Worm (Caenorhabditis elegans) whole organism, early embryonic: ENCODE results near the gene Y40B10A.11.

Experiments
- B0310.2 ChIP-seq: sonication (generic microtip); optimal IDR thresholded peaks from 2 replicates; lab custom pipeline; 2016; ENCODE audit warnings: mild to moderate bottlenecking, missing genetic modification characterization, missing compliant biosample characterization
- F13C5.2 ChIP-seq: sonication (generic microtip); optimal IDR thresholded peaks from 2 replicates; lab custom pipeline; 2017; ENCODE audit warnings: mild to moderate bottlenecking, missing genetic modification characterization, inconsistent platforms, missing compliant biosample characterization
- aly-1 ChIP-seq: sonication (generic microtip); optimal IDR thresholded peaks from 2 replicates; lab custom pipeline; 2016; ENCODE audit warnings: missing genetic modification characterization, missing compliant biosample characterization
- ama-1 ChIP-seq: fragments of 150-350 bp; optimal IDR thresholded peaks from 2 replicates; lab custom pipeline; 2014
- ceh-13 ChIP-seq: fragments of 200-800 bp; sonication (Bioruptor generic); optimal IDR thresholded peaks from 2 replicates; lab custom pipeline; 2018; ENCODE audit warnings: mild to moderate bottlenecking, missing genetic modification characterization, missing compliant biosample characterization
- ceh-36 ChIP-seq: sonication (generic microtip); optimal IDR thresholded peaks from 2 replicates; lab custom pipeline; 2016; ENCODE audit warnings: missing genetic modification characterization, inconsistent platforms, missing compliant biosample characterization
- ets-7 ChIP-seq: sonication (generic microtip); optimal IDR thresholded peaks from 2 replicates; lab custom pipeline; 2016; ENCODE audit warnings: missing genotype, missing genetic modification characterization, missing compliant biosample characterization
- flt-1 ChIP-seq: fragments of 200-800 bp; sonication (Bioruptor generic); IDR thresholded peaks from 2 replicates; pipeline ENCODE4 v1.3.6; 2022; ENCODE audit warnings: missing genetic modification characterization, missing compliant biosample characterization
- hmbx-1 ChIP-seq: sonication (generic microtip); optimal IDR thresholded peaks from 2 replicates; lab custom pipeline; 2016; ENCODE audit warnings: mild to moderate bottlenecking, missing genetic modification characterization, missing compliant biosample characterization
- hmg-4 ChIP-seq: fragments of 200-800 bp; sonication (Bioruptor generic); optimal IDR thresholded peaks from 2 replicates; lab custom pipeline; 2018; ENCODE audit warnings: mild to moderate bottlenecking, missing genetic modification characterization, missing compliant biosample characterization
- hnd-1 ChIP-seq: sonication (generic microtip); optimal IDR thresholded peaks from 2 replicates; lab custom pipeline; 2016; ENCODE audit warnings: missing genetic modification characterization, missing compliant biosample characterization
- pes-1 ChIP-seq: fragments of 200-800 bp; sonication (Bioruptor generic); IDR thresholded peaks from 2 replicates; pipeline ENCODE4 v1.3.6; 2022; ENCODE audit warnings: missing genetic modification reagents, missing genetic modification characterization, missing compliant biosample characterization
- scrt-1 ChIP-seq: fragments of 200-800 bp; sonication (Bioruptor generic); IDR thresholded peaks from 2 replicates; pipeline ENCODE4 v1.3.6; 2022; ENCODE audit warnings: missing genetic modification characterization, missing compliant biosample characterization
- sea-1 ChIP-seq: fragments of 200-800 bp; sonication (Bioruptor generic); conservative IDR thresholded peaks from 2 replicates; pipeline ENCODE4 v1.3.6; 2022; ENCODE audit warnings: missing genetic modification characterization, missing compliant biosample characterization
- tbx-11 ChIP-seq: fragments of 200-800 bp; sonication (Bioruptor generic); IDR thresholded peaks from 2 replicates; pipeline ENCODE4 v1.3.6; 2022; ENCODE audit warnings: missing genetic modification characterization, missing compliant biosample characterization
- tbx-37 ChIP-seq: fragments of 200-800 bp; sonication (Bioruptor generic); conservative IDR thresholded peaks from 2 replicates; pipeline ENCODE4 v1.3.6; 2022; ENCODE audit warnings: missing genetic modification reagents, missing genetic modification characterization, missing compliant biosample characterization
- tra-4 ChIP-seq: sonication (generic microtip); optimal IDR thresholded peaks from 2 replicates; lab custom pipeline; 2017; ENCODE audit warnings: missing genetic modification characterization, missing compliant biosample characterization

Gene Y40B10A.11

DNA sequence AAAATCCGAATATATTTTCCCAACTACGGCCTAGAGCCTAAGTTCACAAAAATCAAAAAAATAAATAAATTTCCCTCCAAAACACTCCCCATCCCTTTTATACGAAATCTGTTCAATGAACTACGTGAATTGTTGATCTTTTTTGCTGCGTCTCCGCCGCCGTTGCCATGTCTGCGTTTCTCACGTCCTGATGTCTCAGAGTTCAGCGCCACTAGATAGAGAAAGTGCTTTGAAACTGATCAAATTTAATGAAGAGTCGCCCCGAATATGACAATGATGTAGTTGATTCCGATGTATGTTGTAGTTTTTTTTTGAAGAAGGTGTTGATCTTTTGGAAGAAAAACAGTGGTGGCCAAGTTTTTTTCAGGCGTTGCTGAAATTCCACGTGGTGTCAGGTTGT lies 2.8 kb upstream of the Y40B10A.11 start:
- TF ChIP-seq hmg-4 (no peak), ama-1 (lab: Kevin White, UChicago) (no peak), pes-1 (no peak)

DNA sequence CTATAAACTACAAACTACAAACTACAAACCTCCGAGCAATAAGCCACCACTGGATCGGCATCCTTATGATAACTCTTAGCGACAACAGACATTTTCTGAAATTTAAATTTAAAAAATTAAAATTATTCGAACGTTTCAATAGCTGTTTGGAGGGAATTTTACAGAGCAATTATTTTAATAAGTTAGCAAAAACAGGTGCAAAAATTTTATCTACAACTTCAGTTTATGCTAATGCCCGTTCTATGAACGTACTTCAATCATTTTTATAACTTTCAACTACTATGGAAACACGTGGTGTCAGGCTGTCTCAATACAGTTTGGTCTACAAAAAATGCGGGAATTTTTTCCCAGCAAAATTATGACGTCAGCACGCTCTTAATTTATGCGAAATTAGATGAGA lies 2.1 kb upstream of the Y40B10A.11 start, which contains the start of gene comt-5:
TSS of gene comt-5 (minus strand) at position 101 of the 400 bp plus-strand sequence.
- TF ChIP-seq ceh-36 (tag; lab: Kevin White, UChicago) (no peak), hmg-4 (no peak), pes-1 (no peak), aly-1 (no peak), tbx-37 (GFP tag; lab: Robert Waterston, UW) (no peak), scrt-1 (GFP tag; lab: Robert Waterston, UW) (no peak), flt-1 (GFP tag; lab: Robert Waterston, UW) (no peak), tbx-11 (GFP tag; lab: Robert Waterston, UW) (no peak), F13C5.2 (no peak), tra-4 (tag; lab: Kevin White, UChicago) (no peak), ceh-13 (GFP tag; lab: Kevin White, UChicago) (no peak), sea-1 (GFP tag; lab: Robert Waterston, UW) (no peak), ets-7 (tag; lab: Kevin White, UChicago) (no peak), B0310.2 (no peak), hmbx-1 (tag; lab: Kevin White, UChicago) (no peak), ama-1 (lab: Kevin White, UChicago) (no peak), hnd-1 (tag; lab: Kevin White, UChicago) (no peak)

DNA sequence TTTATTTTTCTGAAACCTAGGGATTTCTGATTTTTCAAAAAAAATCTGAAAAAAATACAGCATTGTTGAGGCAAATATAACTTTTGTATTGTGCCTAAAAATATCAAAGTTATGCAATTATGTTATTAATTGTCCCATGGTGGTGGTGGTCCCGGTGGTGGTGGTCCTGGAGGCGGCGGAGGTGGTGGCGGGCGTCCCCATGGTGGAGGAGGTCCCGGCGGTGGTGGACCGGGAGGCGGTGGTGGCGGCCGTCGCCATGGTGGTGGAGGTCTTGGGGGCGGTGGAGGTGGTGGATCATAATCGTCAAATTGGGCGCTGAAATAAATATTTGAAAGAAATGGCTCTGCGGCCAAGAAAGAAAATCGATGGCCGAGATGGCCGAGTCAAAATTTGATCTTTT lies 617 bp downstream of the Y40B10A.11 start:
- TF ChIP-seq hnd-1 (tag; lab: Kevin White, UChicago) (no peak), scrt-1 (GFP tag; lab: Robert Waterston, UW) (0 out of 2 replicates have a peak, but pooled peaks have one; percentile 48)

DNA sequence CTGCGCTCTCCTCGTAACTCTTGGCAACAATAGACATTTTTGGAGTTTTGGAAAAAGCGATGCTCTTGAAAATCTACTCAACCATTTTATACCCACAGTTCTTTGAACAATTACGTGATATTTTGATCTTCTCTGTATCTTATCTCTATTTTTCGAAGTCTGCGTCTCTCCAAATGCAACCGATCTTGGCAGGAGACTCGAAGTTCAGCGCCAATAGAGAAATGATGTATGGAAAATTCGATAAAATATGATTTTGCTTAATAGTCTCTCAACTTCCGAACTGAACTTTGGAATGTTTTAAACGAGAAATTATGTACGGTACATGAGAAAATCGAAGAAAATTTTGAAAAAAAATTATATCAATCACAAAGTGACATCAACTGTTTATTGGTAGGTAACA lies 1.3 kb downstream of the Y40B10A.11 start, which contains the start of gene comt-4:
TSS of gene comt-4 (minus strand) at position 50 of the 400 bp plus-strand sequence.
- no peak for TF ChIP-seq ets-7 (tag; lab: Kevin White, UChicago)

DNA sequence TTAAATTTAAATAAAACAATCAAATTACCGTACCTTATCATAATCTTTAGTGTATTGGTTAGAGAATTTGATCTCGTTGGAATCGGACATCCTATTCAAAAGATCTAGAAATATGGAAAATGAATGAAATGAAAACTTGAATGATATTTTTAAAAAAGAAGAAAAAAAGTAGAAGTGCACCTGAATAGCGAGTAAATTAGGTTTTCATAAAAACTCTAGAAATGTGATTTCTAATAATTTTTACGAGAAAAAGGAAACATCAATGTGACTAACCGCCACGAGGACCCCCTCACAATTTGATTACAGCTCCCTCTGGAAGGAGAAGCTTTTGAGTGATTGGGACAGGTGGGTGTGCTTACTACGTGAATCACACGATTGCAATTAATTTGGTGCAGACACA lies 5.5 kb downstream of the Y40B10A.11 start, which contains the start of gene Y40B10A.5:
TSS of gene Y40B10A.5 (minus strand) at position 101 of the 400 bp plus-strand sequence.
- TF ChIP-seq ets-7 (tag; lab: Kevin White, UChicago) (no peak), F13C5.2 (no peak), aly-1 (no peak), hnd-1 (tag; lab: Kevin White, UChicago) (no peak), tbx-37 (GFP tag; lab: Robert Waterston, UW) (no peak), B0310.2 (no peak), flt-1 (GFP tag; lab: Robert Waterston, UW) (no peak), ceh-36 (tag; lab: Kevin White, UChicago) (no peak), ama-1 (lab: Kevin White, UChicago) (no peak), scrt-1 (GFP tag; lab: Robert Waterston, UW) (no peak), tbx-11 (GFP tag; lab: Robert Waterston, UW) (no peak), hmg-4 (no peak), pes-1 (no peak), ceh-13 (GFP tag; lab: Kevin White, UChicago) (no peak), hmbx-1 (tag; lab: Kevin White, UChicago) (no peak), sea-1 (GFP tag; lab: Robert Waterston, UW) (no peak), tra-4 (tag; lab: Kevin White, UChicago) (no peak)

DNA sequence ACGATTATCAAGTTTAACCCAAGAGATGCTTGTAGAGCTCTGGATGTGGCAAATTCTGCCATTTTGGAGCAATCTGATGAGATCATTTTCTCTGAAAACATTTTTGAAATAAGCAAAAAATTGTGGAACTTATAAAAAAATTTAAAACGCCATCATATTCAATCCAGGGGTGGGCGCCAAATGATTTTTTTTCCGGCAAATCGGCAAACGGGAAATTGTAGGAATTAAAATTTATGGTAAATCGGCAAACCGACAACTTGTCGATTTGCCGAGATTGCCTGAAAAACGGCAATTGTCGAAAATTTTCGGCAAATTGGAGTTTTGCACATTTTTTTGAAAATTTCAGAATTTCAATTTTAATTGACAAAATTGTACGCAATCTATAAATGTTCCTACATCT lies 15.9 kb downstream of the Y40B10A.11 start, which contains the start of gene srab-23:
TSS of gene srab-23 (minus strand) at position 101 of the 400 bp plus-strand sequence.
- TF ChIP-seq ceh-13 (GFP tag; lab: Kevin White, UChicago) (no peak), B0310.2 (no peak), scrt-1 (GFP tag; lab: Robert Waterston, UW) (no peak), sea-1 (GFP tag; lab: Robert Waterston, UW) (no peak), hmbx-1 (tag; lab: Kevin White, UChicago) (no peak), flt-1 (GFP tag; lab: Robert Waterston, UW) (no peak), pes-1 (no peak), hmg-4 (no peak), hnd-1 (tag; lab: Kevin White, UChicago) (no peak), ama-1 (lab: Kevin White, UChicago) (no peak), tbx-37 (GFP tag; lab: Robert Waterston, UW) (no peak), F13C5.2 (no peak), tra-4 (tag; lab: Kevin White, UChicago) (no peak), ets-7 (tag; lab: Kevin White, UChicago) (no peak), ceh-36 (tag; lab: Kevin White, UChicago) (no peak), tbx-11 (GFP tag; lab: Robert Waterston, UW) (no peak), aly-1 (no peak)

DNA sequence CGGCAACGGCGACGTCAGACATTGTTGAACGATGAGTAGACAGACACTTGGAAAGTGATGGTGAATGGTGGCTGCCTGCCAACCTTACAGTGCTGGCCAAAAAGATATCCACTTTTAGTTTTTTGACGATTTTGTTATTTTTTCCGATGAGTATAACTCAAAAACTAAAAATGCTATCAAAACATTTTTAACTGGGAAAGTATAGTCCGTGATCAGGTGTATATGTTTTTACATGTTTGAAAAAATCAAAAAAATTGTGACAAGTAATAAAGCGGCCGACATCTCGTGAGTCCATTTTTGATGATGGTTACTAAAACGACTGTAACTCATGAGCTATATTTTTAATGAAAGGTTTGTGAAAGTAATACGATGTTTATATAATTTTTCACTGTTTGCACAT lies 20.0 kb downstream of the Y40B10A.11 start, which contains the start of gene hil-6:
TSS of gene hil-6 (minus strand) at position 101 of the 400 bp plus-strand sequence.
- TF ChIP-seq hmg-4, result no peak
- TF ChIP-seq pes-1, result no peak
- TF ChIP-seq tbx-11 (GFP tag; lab: Robert Waterston, UW), result no peak
- TF ChIP-seq ets-7 (tag; lab: Kevin White, UChicago), result no peak
- TF ChIP-seq ceh-13 (GFP tag; lab: Kevin White, UChicago), result no peak
- TF ChIP-seq ceh-36 (tag; lab: Kevin White, UChicago), result no peak
- TF ChIP-seq tra-4 (tag; lab: Kevin White, UChicago), result no peak
- no peak for TF ChIP-seq tbx-37 (GFP tag; lab: Robert Waterston, UW)
- no peak for TF ChIP-seq aly-1
- TF ChIP-seq F13C5.2, result no peak
- TF ChIP-seq hmbx-1 (tag; lab: Kevin White, UChicago), result no peak
- no peak for TF ChIP-seq hnd-1 (tag; lab: Kevin White, UChicago)
- no peak for TF ChIP-seq B0310.2
- TF ChIP-seq ama-1 (lab: Kevin White, UChicago), result no peak
- no peak for TF ChIP-seq scrt-1 (GFP tag; lab: Robert Waterston, UW)
- TF ChIP-seq sea-1 (GFP tag; lab: Robert Waterston, UW), result no peak
- TF ChIP-seq flt-1 (GFP tag; lab: Robert Waterston, UW), result no peak
